Worm (Caenorhabditis elegans): ENCODE data around the gene C03E10.3.

- TF ChIP-seq nhr-237 (tag; optimal IDR thresholded peaks at IDR 0.05) (no peak), elt-3 (tag; optimal IDR thresholded peaks at IDR 0.05) (no peak), aly-2 (tag; optimal IDR thresholded peaks at IDR 0.05) (no peak), ceh-82 (tag; optimal IDR thresholded peaks at IDR 0.05) (no peak), nhr-23 (tag; optimal IDR thresholded peaks at IDR 0.05) (no peak), ama-1 (optimal IDR thresholded peaks at IDR 0.05) (no peak), ztf-11 (tag; optimal IDR thresholded peaks at IDR 0.05) (no peak), unc-55 (GFP tag; optimal IDR thresholded peaks at IDR 0.05) (no peak), nhr-12 (tag; optimal IDR thresholded peaks at IDR 0.05) (no peak), skn-1 (tag; optimal IDR thresholded peaks at IDR 0.05) (no peak), C34F6.9 (tag; optimal IDR thresholded peaks at IDR 0.05) (peak; percentile 18), fos-1 (tag; optimal IDR thresholded peaks at IDR 0.05) (no peak)
Observed at ce11 chrV:11308915-11309314, 22.7 kb downstream of the C03E10.3 start.
